Worm (Caenorhabditis elegans) whole organism, L4 larva: ENCODE measurements around the gene ctsa-1.2.

Experiments used
- F10B5.3 ChIP-seq: sonication (generic microtip); optimal IDR thresholded peaks from 2 replicates; lab custom pipeline; 2016; ENCODE audit warnings: mild to moderate bottlenecking, missing genetic modification characterization, missing compliant biosample characterization
- F26F4.8 ChIP-seq: fragments of 200-800 bp; sonication (Bioruptor generic); conservative IDR thresholded peaks from 2 replicates; pipeline ENCODE4 v1.3.6; 2022; ENCODE audit warnings: missing genetic modification characterization, missing compliant biosample characterization
- F37D6.2 ChIP-seq: sonication (generic microtip); optimal IDR thresholded peaks from 2 replicates; lab custom pipeline; 2016; ENCODE audit warnings: mild to moderate bottlenecking, missing genetic modification characterization, missing compliant biosample characterization
- T26A8.4 ChIP-seq: fragments of 200-800 bp; sonication (Bioruptor generic); IDR thresholded peaks from 2 replicates; pipeline ENCODE4 v1.3.6; 2022; ENCODE audit warnings: missing genetic modification characterization, missing compliant biosample characterization
- Y5F2A.4 ChIP-seq: fragments of 200-800 bp; sonication (Bioruptor generic); optimal IDR thresholded peaks from 2 replicates; lab custom pipeline; 2018; ENCODE audit warnings: mild to moderate bottlenecking, missing genetic modification characterization, missing compliant biosample characterization
- ZK546.5 ChIP-seq, 2 experiments: sonication (generic microtip); optimal IDR thresholded peaks; 2 replicates each; lab custom pipeline; 2017; ENCODE audit warnings: missing biosample characterization in 2 of 2, missing genetic modification characterization in 2 of 2
- aly-2 ChIP-seq: sonication (generic microtip); optimal IDR thresholded peaks from 2 replicates; lab custom pipeline; 2018; ENCODE audit warnings: missing biosample characterization, missing genetic modification characterization
- attf-4 ChIP-seq: sonication (generic microtip); optimal IDR thresholded peaks from 3 replicates; lab custom pipeline; 2017; ENCODE audit warnings: missing biosample characterization, missing genetic modification characterization
- ceh-20 ChIP-seq: fragments of 200-800 bp; sonication (Bioruptor generic); IDR thresholded peaks from 2 replicates; pipeline ENCODE4 v1.3.6; 2022; ENCODE audit warnings: missing genetic modification reagents, missing genetic modification characterization, missing compliant biosample characterization
- ceh-44 ChIP-seq: fragments of 200-800 bp; sonication (Bioruptor generic); IDR thresholded peaks from 2 replicates; pipeline ENCODE4 v1.3.6; 2022; ENCODE audit warnings: missing genetic modification reagents, missing genetic modification characterization, missing compliant biosample characterization
- daf-12 ChIP-seq: fragments of 150-350 bp; optimal IDR thresholded peaks from 2 replicates; lab custom pipeline; 2014; ENCODE audit warnings: missing biosample characterization, missing genetic modification reagents, missing genetic modification characterization
- daf-8 ChIP-seq: fragments of 200-800 bp; sonication (Bioruptor generic); IDR thresholded peaks from 2 replicates; pipeline ENCODE4 v1.3.6; 2022; ENCODE audit warnings: missing genetic modification characterization, missing compliant biosample characterization
- dmd-9 ChIP-seq: fragments of 200-800 bp; sonication (Bioruptor generic); IDR thresholded peaks from 2 replicates; pipeline ENCODE4 v1.3.6; 2022; ENCODE audit warnings: missing genetic modification reagents, missing genetic modification characterization, missing compliant biosample characterization
- dpl-1 ChIP-seq: fragments of 150-350 bp; optimal IDR thresholded peaks from 2 replicates; lab custom pipeline; 2014; ENCODE audit warnings: missing biosample characterization, missing genetic modification reagents, missing genetic modification characterization
- egl-27 ChIP-seq: sonication (generic microtip); optimal IDR thresholded peaks from 3 replicates; lab custom pipeline; 2017; ENCODE audit warnings: missing biosample characterization, missing genetic modification reagents, missing genetic modification characterization
- gei-8 ChIP-seq: fragments of 200-800 bp; sonication (Bioruptor generic); optimal IDR thresholded peaks from 2 replicates; lab custom pipeline; 2018; ENCODE audit warnings: mild to moderate bottlenecking, missing genetic modification characterization, missing compliant biosample characterization
- hlh-11 ChIP-seq: fragments of 200-800 bp; sonication (Bioruptor generic); optimal IDR thresholded peaks from 2 replicates; lab custom pipeline; 2018; ENCODE audit warnings: mild to moderate bottlenecking, missing genetic modification characterization, missing compliant biosample characterization
- hmg-1.1 ChIP-seq: fragments of 200-800 bp; sonication (Bioruptor generic); IDR thresholded peaks from 2 replicates; pipeline ENCODE4 v1.3.6; 2022; ENCODE audit warnings: missing genetic modification reagents, missing genetic modification characterization, missing compliant biosample characterization
- jun-1 ChIP-seq: fragments of 150-350 bp; optimal IDR thresholded peaks from 2 replicates; lab custom pipeline; 2014; ENCODE audit warnings: missing biosample characterization, missing genetic modification reagents, missing genetic modification characterization
- lin-1 ChIP-seq: fragments of 200-800 bp; sonication (Bioruptor generic); IDR thresholded peaks from 2 replicates; pipeline ENCODE4 v1.3.6; 2022; ENCODE audit warnings: missing genetic modification reagents, missing genetic modification characterization, missing compliant biosample characterization
- lin-13 ChIP-seq: fragments of 150-350 bp; optimal IDR thresholded peaks from 2 replicates; lab custom pipeline; 2014; ENCODE audit warnings: missing biosample characterization, missing genetic modification reagents, missing genetic modification characterization
- lin-15B ChIP-seq: fragments of 150-350 bp; sonication (generic microtip); optimal IDR thresholded peaks from 3 replicates; lab custom pipeline; 2014; ENCODE audit warnings: missing biosample characterization, missing genetic modification characterization
- lin-29 ChIP-seq: fragments of 200-800 bp; sonication (Bioruptor generic); IDR thresholded peaks from 2 replicates; pipeline ENCODE4 v1.3.6; 2022; ENCODE audit warnings: missing genetic modification reagents, missing genetic modification characterization, missing compliant biosample characterization
- lin-38 ChIP-seq: fragments of 200-800 bp; sonication (Bioruptor generic); IDR thresholded peaks from 2 replicates; pipeline ENCODE4 v1.3.6; 2022; ENCODE audit warnings: missing genetic modification reagents, missing genetic modification characterization, missing compliant biosample characterization
- lsy-2 ChIP-seq, 2 experiments: fragments of 150-350 bp in 1 of 2; sonication (generic microtip) in 1 of 2; optimal IDR thresholded peaks; 2 replicates each; lab custom pipeline; 2014 to 2017; ENCODE audit warnings: missing biosample characterization in 2 of 2, missing genetic modification characterization in 2 of 2
- madf-9 ChIP-seq: fragments of 200-800 bp; sonication (Bioruptor generic); conservative IDR thresholded peaks from 2 replicates; pipeline ENCODE4 v1.3.6; 2022; ENCODE audit warnings: missing genetic modification reagents, missing genetic modification characterization, missing compliant biosample characterization
- mes-2 ChIP-seq: sonication (generic microtip); optimal IDR thresholded peaks from 2 replicates; lab custom pipeline; 2016; ENCODE audit warnings: missing genotype, mild to moderate bottlenecking, missing genetic modification characterization, missing compliant biosample characterization; ENCODE audit not compliant: poor library complexity, severe bottlenecking
- mxl-3 ChIP-seq: fragments of 200-800 bp; sonication (Bioruptor generic); optimal IDR thresholded peaks from 2 replicates; lab custom pipeline; 2018; ENCODE audit warnings: mild to moderate bottlenecking, missing genetic modification characterization, missing compliant biosample characterization
- nhr-102 ChIP-seq: sonication (generic microtip); optimal IDR thresholded peaks from 2 replicates; lab custom pipeline; 2016; ENCODE audit warnings: mild to moderate bottlenecking, missing genetic modification characterization, moderate library complexity, missing compliant biosample characterization
- nhr-111 ChIP-seq: fragments of 200-800 bp; sonication (Bioruptor generic); optimal IDR thresholded peaks from 2 replicates; lab custom pipeline; 2018; ENCODE audit warnings: mild to moderate bottlenecking, missing genetic modification characterization, missing compliant biosample characterization
- nhr-237 ChIP-seq: sonication (generic microtip); optimal IDR thresholded peaks from 2 replicates; lab custom pipeline; 2017; ENCODE audit warnings: missing biosample characterization, missing genetic modification characterization
- nhr-28 ChIP-seq: fragments of 150-350 bp; optimal IDR thresholded peaks from 2 replicates; lab custom pipeline; 2014; ENCODE audit warnings: missing biosample characterization, missing genetic modification characterization
- nhr-6 ChIP-seq: fragments of 150-350 bp; optimal IDR thresholded peaks from 2 replicates; lab custom pipeline; 2014; ENCODE audit warnings: missing biosample characterization, missing genetic modification characterization
- nhr-76 ChIP-seq: fragments of 150-350 bp; optimal IDR thresholded peaks from 2 replicates; lab custom pipeline; 2014; ENCODE audit warnings: missing biosample characterization, missing genetic modification characterization
- nhr-77 ChIP-seq: fragments of 150-350 bp; optimal IDR thresholded peaks from 2 replicates; lab custom pipeline; 2014; ENCODE audit warnings: missing biosample characterization, missing genetic modification characterization
- pqm-1 ChIP-seq: sonication (generic microtip); optimal IDR thresholded peaks from 2 replicates; lab custom pipeline; 2017; ENCODE audit warnings: missing biosample characterization, missing genetic modification characterization
- saeg-2 ChIP-seq: fragments of 200-800 bp; sonication (Bioruptor generic); IDR thresholded peaks from 2 replicates; pipeline ENCODE4 v1.3.6; 2022; ENCODE audit warnings: missing genetic modification reagents, missing genetic modification characterization, missing compliant biosample characterization
- sdz-12 ChIP-seq: fragments of 200-800 bp; sonication (Bioruptor generic); optimal IDR thresholded peaks from 2 replicates; lab custom pipeline; 2018; ENCODE audit warnings: mild to moderate bottlenecking, missing genetic modification characterization, missing compliant biosample characterization
- snpc-4 ChIP-seq: fragments of 150-350 bp; optimal IDR thresholded peaks from 2 replicates; lab custom pipeline; 2014; ENCODE audit warnings: missing biosample characterization, missing genetic modification characterization
- spr-1 ChIP-seq: sonication (generic microtip); optimal IDR thresholded peaks from 2 replicates; lab custom pipeline; 2016; ENCODE audit warnings: mild to moderate bottlenecking, missing genetic modification characterization, missing compliant biosample characterization
- tag-97 ChIP-seq: fragments of 200-800 bp; sonication (Bioruptor generic); IDR thresholded peaks from 2 replicates; pipeline ENCODE4 v1.3.6; 2022; ENCODE audit warnings: missing genetic modification characterization, missing compliant biosample characterization
- tra-1 ChIP-seq: fragments of 200-800 bp; sonication (Bioruptor generic); IDR thresholded peaks from 2 replicates; pipeline ENCODE4 v1.3.6; 2022; ENCODE audit warnings: missing genetic modification reagents, missing genetic modification characterization, missing compliant biosample characterization
- unc-130 ChIP-seq: sonication (generic microtip); optimal IDR thresholded peaks from 2 replicates; lab custom pipeline; 2016; ENCODE audit warnings: missing genetic modification reagents, missing genetic modification characterization, missing compliant biosample characterization
- vab-7 ChIP-seq: fragments of 200-800 bp; sonication (Bioruptor generic); IDR thresholded peaks from 2 replicates; pipeline ENCODE4 v1.3.6; 2022; ENCODE audit warnings: missing genetic modification reagents, missing genetic modification characterization, missing compliant biosample characterization
- zfp-2 ChIP-seq: sonication (generic microtip); optimal IDR thresholded peaks from 2 replicates; lab custom pipeline; 2016; ENCODE audit warnings: mild to moderate bottlenecking, missing genetic modification characterization, missing compliant biosample characterization
- zfp-3 ChIP-seq: fragments of 200-800 bp; sonication (Bioruptor generic); conservative IDR thresholded peaks from 2 replicates; pipeline ENCODE4 v1.3.6; 2022; ENCODE audit warnings: missing genetic modification reagents, missing genetic modification characterization, missing compliant biosample characterization
- zip-11 ChIP-seq: fragments of 200-800 bp; sonication (Bioruptor generic); IDR thresholded peaks from 2 replicates; pipeline ENCODE4 v1.3.6; 2022; ENCODE audit warnings: missing genetic modification characterization, missing compliant biosample characterization

ctsa-1.2 gene

ce11 chrII:11705787-11706186, 33.4 kb upstream of the ctsa-1.2 start, which contains the start of gene VF13D12L.3 (continued):
- TF ChIP-seq tag-97 (GFP tag; lab: Robert Waterston, UW) (no peak), attf-4 (tag; lab: Kevin White, UChicago) (no peak), spr-1 (tag; lab: Kevin White, UChicago) (no peak), vab-7 (GFP tag; lab: Robert Waterston, UW) (no peak), zfp-3 (GFP tag; lab: Robert Waterston, UW) (no peak), dmd-9 (GFP tag; lab: Robert Waterston, UW) (no peak), lin-38 (GFP tag; lab: Robert Waterston, UW) (no peak), lin-13 (GFP tag; lab: Kevin White, UChicago) (no peak), tra-1 (GFP tag; lab: Robert Waterston, UW) (no peak), saeg-2 (no peak)

ce11 chrII:11709464-11709863, 29.7 kb upstream of the ctsa-1.2 start, which contains the start of gene fcmt-1:
fcmt-1 (minus strand) TSS chrII:11709564.
- TF ChIP-seq pqm-1 (tag; lab: Kevin White, UChicago) (no peak), nhr-28 (no peak), nhr-76 (tag; lab: Kevin White, UChicago) (no peak), mxl-3 (no peak), nhr-102 (tag; lab: Kevin White, UChicago) (no peak), tra-1 (GFP tag; lab: Robert Waterston, UW) (no peak), zfp-2 (no peak), aly-2 (tag; lab: Kevin White, UChicago) (no peak), ceh-44 (no peak), F26F4.8 (GFP tag; lab: Robert Waterston, UW) (no peak), snpc-4 (no peak), sdz-12 (GFP tag; lab: Kevin White, UChicago) (no peak), F10B5.3 (tag; lab: Kevin White, UChicago) (no peak), daf-8 (no peak), T26A8.4 (GFP tag; lab: Robert Waterston, UW) (no peak), nhr-111 (GFP tag; lab: Kevin White, UChicago) (no peak)

ce11 chrII:11710771-11711170, 28.4 kb upstream of the ctsa-1.2 start:
- no peak for TF ChIP-seq F37D6.2 (tag; lab: Kevin White, UChicago)
- no peak for TF ChIP-seq dpl-1 (GFP tag; lab: Kevin White, UChicago)
- no peak for TF ChIP-seq lin-1
- TF ChIP-seq nhr-28: peak; percentile 78
- TF ChIP-seq lsy-2 (tag; optimal IDR thresholded peaks at IDR 0.05; lab: Kevin White, UChicago): no peak

- no peak for TF ChIP-seq nhr-237 (tag; lab: Kevin White, UChicago)
- TF ChIP-seq spr-1 (tag; lab: Kevin White, UChicago): peak; percentile 3
- peak; percentile 17; the same call in 1 of the 2 replicates for TF ChIP-seq ceh-20 (GFP tag; lab: Robert Waterston, UW)
- peak; percentile 75 for TF ChIP-seq hlh-11 (tag; lab: Kevin White, UChicago)
- TF ChIP-seq gei-8 (GFP tag; lab: Kevin White, UChicago): no peak
- no peak for TF ChIP-seq lin-1
- TF ChIP-seq madf-9 (GFP tag; lab: Robert Waterston, UW): no peak
- no peak for TF ChIP-seq nhr-111 (GFP tag; lab: Kevin White, UChicago)
- TF ChIP-seq nhr-6 (tag; lab: Kevin White, UChicago): no peak
- no peak for TF ChIP-seq vab-7 (GFP tag; lab: Robert Waterston, UW)
- no peak for TF ChIP-seq F37D6.2 (tag; lab: Kevin White, UChicago)
- TF ChIP-seq lin-15B (tag; lab: Kevin White, UChicago): no peak
- TF ChIP-seq tag-97 (GFP tag; lab: Robert Waterston, UW): no peak
- no peak for TF ChIP-seq lin-29 (GFP tag; lab: Robert Waterston, UW)
- no peak for TF ChIP-seq Y5F2A.4 (GFP tag; lab: Kevin White, UChicago)
- no peak for TF ChIP-seq zfp-3 (GFP tag; lab: Robert Waterston, UW)
- TF ChIP-seq nhr-77: no peak
- TF ChIP-seq daf-12 (tag; lab: Kevin White, UChicago): no peak
- no peak for TF ChIP-seq zip-11 (GFP tag; lab: Robert Waterston, UW)
- peak; percentile 35; the same call in 1 of the 2 replicates for TF ChIP-seq hmg-1.1 (GFP tag; lab: Robert Waterston, UW)
- no peak for TF ChIP-seq ZK546.5 (tag; optimal IDR thresholded peaks at IDR 0.05; lab: Kevin White, UChicago)
- TF ChIP-seq egl-27: no peak
- no peak for TF ChIP-seq unc-130 (GFP tag; lab: Kevin White, UChicago)
- TF ChIP-seq mes-2 (tag; lab: Kevin White, UChicago): no peak
- no peak for TF ChIP-seq dmd-9 (GFP tag; lab: Robert Waterston, UW)
- no peak for TF ChIP-seq mxl-3
- TF ChIP-seq jun-1 (tag; lab: Kevin White, UChicago): no peak
Measured at ce11 chrII:11713569-11713968, 25.6 kb upstream of the ctsa-1.2 start, which contains the start of gene F13D12.10. F13D12.10 (plus strand) TSS chrII:11713799.
